Fruit fly (Drosophila melanogaster) Kc167 (cell line): ENCODE results near the gene Slimp.

Experiments
- Myc ChIP-seq: fragments of >200 bp; optimal IDR thresholded peaks from 2 replicates; lab custom pipeline; 2017; ENCODE audit warnings: missing external identifiers
- Sin3A ChIP-seq: fragments of >200 bp; optimal IDR thresholded peaks from 2 replicates; lab custom pipeline; 2018; ENCODE audit warnings: missing external identifiers
- h ChIP-seq: fragments of >200 bp; optimal IDR thresholded peaks from 3 replicates; lab custom pipeline; 2018; ENCODE audit warnings: missing external identifiers
- insv ChIP-seq: fragments of >200 bp; optimal IDR thresholded peaks from 3 replicates; lab custom pipeline; 2018; ENCODE audit warnings: missing external identifiers
- psq ChIP-seq: fragments of >200 bp; optimal IDR thresholded peaks from 2 replicates; lab custom pipeline; 2017; ENCODE audit warnings: missing external identifiers

- TF ChIP-seq Myc (lab: Kevin White, UChicago): no peak
- no peak for TF ChIP-seq h (lab: Kevin White, UChicago)
- TF ChIP-seq psq: no peak
- no peak for TF ChIP-seq Sin3A (lab: Kevin White, UChicago)
- no peak for TF ChIP-seq insv (lab: Kevin White, UChicago)
These were observed 48.0 kb downstream of the Slimp start for dm6 chr3R:24100717-24101116.
